Fruit fly (Drosophila melanogaster) whole organism, prepupa: ENCODE data around the gene CG31533.

Experiments
- Blimp-1 ChIP-seq: fragments of 200-800 bp; sonication (Bioruptor generic); optimal IDR thresholded peaks from 3 replicates; lab custom pipeline; 2017; ENCODE audit warnings: missing biosample characterization, missing genetic modification characterization, mild to moderate bottlenecking, moderate library complexity, missing genetic modification reagents
- CG10631 ChIP-seq: fragments of 200-800 bp; sonication (Bioruptor generic); optimal IDR thresholded peaks from 2 replicates; lab custom pipeline; 2016; ENCODE audit warnings: missing biosample characterization, missing genetic modification characterization
- CG10669 ChIP-seq: fragments of 200-800 bp; sonication (Bioruptor generic); optimal IDR thresholded peaks from 3 replicates; lab custom pipeline; 2018; ENCODE audit warnings: missing biosample characterization, mild to moderate bottlenecking, missing genetic modification characterization, moderate library complexity
- CG11294 ChIP-seq: fragments of 200-800 bp; sonication (Bioruptor generic); IDR thresholded peaks from 2 replicates; pipeline ENCODE4 v1.3.6; 2022; ENCODE audit warnings: missing biosample characterization, missing genetic modification characterization
- CG11902 ChIP-seq: fragments of 200-800 bp; sonication (Bioruptor generic); optimal IDR thresholded peaks from 3 replicates; lab custom pipeline; 2016; ENCODE audit warnings: missing biosample characterization, missing genetic modification characterization
- CG1621 ChIP-seq: fragments of 200-800 bp; sonication (Bioruptor generic); optimal IDR thresholded peaks from 3 replicates; lab custom pipeline; 2018; ENCODE audit warnings: missing biosample characterization, mild to moderate bottlenecking, missing genetic modification characterization
- CG31627 ChIP-seq: fragments of 200-800 bp; sonication (Bioruptor generic); optimal IDR thresholded peaks from 3 replicates; lab custom pipeline; 2016; ENCODE audit warnings: missing biosample characterization, missing genetic modification characterization
- CG32006 ChIP-seq: fragments of 200-800 bp; sonication (Bioruptor generic); optimal IDR thresholded peaks from 3 replicates; lab custom pipeline; 2017; ENCODE audit warnings: missing biosample characterization, mild to moderate bottlenecking, missing genetic modification characterization
- CG34406 ChIP-seq: fragments of 200-800 bp; sonication (Bioruptor generic); optimal IDR thresholded peaks from 3 replicates; lab custom pipeline; 2016; ENCODE audit warnings: missing biosample characterization, missing genetic modification characterization
- CG6163 ChIP-seq: fragments of 200-800 bp; sonication (Bioruptor generic); IDR thresholded peaks from 3 replicates; pipeline ENCODE4 v1.3.6; 2022; ENCODE audit warnings: missing biosample characterization, missing genetic modification characterization
- CG6276 ChIP-seq: fragments of 200-800 bp; sonication (Bioruptor generic); optimal IDR thresholded peaks from 2 replicates; lab custom pipeline; 2017; ENCODE audit warnings: missing biosample characterization, mild to moderate bottlenecking, missing genetic modification characterization
- CG6792 ChIP-seq: fragments of 200-800 bp; sonication (Bioruptor generic); optimal IDR thresholded peaks from 3 replicates; lab custom pipeline; 2016; ENCODE audit warnings: missing biosample characterization, missing genetic modification characterization
- CG6808 ChIP-seq: fragments of 200-800 bp; sonication (Bioruptor generic); optimal IDR thresholded peaks from 3 replicates; lab custom pipeline; 2017; ENCODE audit warnings: missing biosample characterization, missing genetic modification characterization, mild to moderate bottlenecking, moderate library complexity, missing genetic modification reagents
- CG6854 ChIP-seq: fragments of 200-800 bp; sonication (Bioruptor generic); optimal IDR thresholded peaks from 2 replicates; lab custom pipeline; 2017; ENCODE audit warnings: missing biosample characterization, mild to moderate bottlenecking, missing genetic modification characterization
- CG7368 ChIP-seq: fragments of 200-800 bp; sonication (Bioruptor generic); optimal IDR thresholded peaks from 3 replicates; lab custom pipeline; 2016; ENCODE audit warnings: missing biosample characterization, missing genetic modification characterization
- CG8319 ChIP-seq: fragments of 200-800 bp; sonication (Bioruptor generic); optimal IDR thresholded peaks from 3 replicates; lab custom pipeline; 2016; ENCODE audit warnings: missing biosample characterization, missing genetic modification characterization
- CG8632 ChIP-seq: fragments of 200-800 bp; sonication (Bioruptor generic); optimal IDR thresholded peaks from 3 replicates; lab custom pipeline; 2016; ENCODE audit warnings: missing biosample characterization, missing genetic modification characterization
- CG9139 ChIP-seq: fragments of 200-800 bp; sonication (Bioruptor generic); optimal IDR thresholded peaks from 3 replicates; lab custom pipeline; 2017; ENCODE audit warnings: missing biosample characterization, mild to moderate bottlenecking, missing genetic modification characterization
- Eip75B ChIP-seq: fragments of 200-800 bp; sonication (Bioruptor generic); optimal IDR thresholded peaks from 3 replicates; lab custom pipeline; 2016; ENCODE audit warnings: missing biosample characterization, missing genetic modification characterization
- Eip78C ChIP-seq: fragments of 200-800 bp; sonication (Bioruptor generic); peaks from one replicate; lab custom pipeline; 2016; ENCODE audit warnings: missing biosample characterization, missing genetic modification characterization
- Ets21C ChIP-seq: fragments of 200-800 bp; sonication (Bioruptor generic); optimal IDR thresholded peaks from 3 replicates; lab custom pipeline; 2016; ENCODE audit warnings: missing biosample characterization, missing genetic modification characterization
- Ets96B ChIP-seq: fragments of 200-800 bp; optimal IDR thresholded peaks from 2 replicates; lab custom pipeline; 2019; ENCODE audit warnings: missing biosample characterization, mild to moderate bottlenecking, missing genetic modification characterization, moderate library complexity
- Gug ChIP-seq: fragments of 200-800 bp; sonication (Bioruptor generic); IDR thresholded peaks from 2 replicates; pipeline ENCODE4 v1.3.6; 2022; ENCODE audit warnings: missing biosample characterization, missing genetic modification characterization
- Hr38 ChIP-seq: sonication (Bioruptor generic); optimal IDR thresholded peaks from 2 replicates; lab custom pipeline; 2016; ENCODE audit warnings: missing biosample characterization, missing genetic modification characterization
- Hr39 ChIP-seq: fragments of 200-800 bp; sonication (Bioruptor generic); optimal IDR thresholded peaks from 2 replicates; lab custom pipeline; 2016; ENCODE audit warnings: missing biosample characterization, missing genetic modification characterization
- Hr4 ChIP-seq: fragments of 200-800 bp; sonication (Bioruptor generic); optimal IDR thresholded peaks from 3 replicates; lab custom pipeline; 2016; ENCODE audit warnings: missing biosample characterization, missing genetic modification characterization
- Met ChIP-seq: fragments of 200-800 bp; sonication (Bioruptor generic); optimal IDR thresholded peaks from 3 replicates; lab custom pipeline; 2016; ENCODE audit warnings: missing biosample characterization, missing genetic modification characterization
- OdsH ChIP-seq: fragments of 200-800 bp; sonication (Bioruptor generic); optimal IDR thresholded peaks from 3 replicates; lab custom pipeline; 2016; ENCODE audit warnings: missing biosample characterization, missing genetic modification characterization
- Sox14 ChIP-seq: fragments of 200-800 bp; sonication (Bioruptor generic); optimal IDR thresholded peaks from 3 replicates; lab custom pipeline; 2016; ENCODE audit warnings: missing biosample characterization, missing genetic modification characterization
- Sox15 ChIP-seq: fragments of 200-800 bp; sonication (Bioruptor generic); optimal IDR thresholded peaks from 3 replicates; lab custom pipeline; 2016; ENCODE audit warnings: missing biosample characterization, missing genetic modification characterization
- achi ChIP-seq: fragments of 200-800 bp; sonication (Bioruptor generic); optimal IDR thresholded peaks from 3 replicates; lab custom pipeline; 2016; ENCODE audit warnings: missing biosample characterization, missing genetic modification characterization
- cyc ChIP-seq: fragments of 200-800 bp; sonication (Bioruptor generic); optimal IDR thresholded peaks from 3 replicates; lab custom pipeline; 2016; ENCODE audit warnings: missing biosample characterization, missing genetic modification characterization
- dsx ChIP-seq: fragments of 200-800 bp; optimal IDR thresholded peaks from 3 replicates; lab custom pipeline; 2019; ENCODE audit warnings: missing biosample characterization, mild to moderate bottlenecking, missing genetic modification characterization, moderate library complexity; ENCODE audit not compliant: poor library complexity, severe bottlenecking
- eg ChIP-seq: fragments of 200-800 bp; sonication (Bioruptor generic); IDR thresholded peaks from 3 replicates; pipeline ENCODE4 v1.3.6; 2022; ENCODE audit warnings: missing biosample characterization, missing genetic modification characterization
- fd59A ChIP-seq: fragments of 200-800 bp; sonication (Bioruptor generic); optimal IDR thresholded peaks from 2 replicates; lab custom pipeline; 2017; ENCODE audit warnings: missing biosample characterization, mild to moderate bottlenecking, missing genetic modification characterization, missing genetic modification reagents
- fd85E ChIP-seq: fragments of 200-800 bp; sonication (Bioruptor generic); optimal IDR thresholded peaks from 3 replicates; lab custom pipeline; 2016; ENCODE audit warnings: missing biosample characterization, missing genetic modification characterization
- fkh ChIP-seq: fragments of 200-800 bp; sonication (Bioruptor generic); optimal IDR thresholded peaks from 3 replicates; lab custom pipeline; 2017; ENCODE audit warnings: missing biosample characterization, mild to moderate bottlenecking, missing genetic modification characterization, moderate library complexity
- lz ChIP-seq: fragments of 200-800 bp; sonication (Bioruptor generic); optimal IDR thresholded peaks from 3 replicates; lab custom pipeline; 2016; ENCODE audit warnings: missing biosample characterization, missing genetic modification characterization
- net ChIP-seq: fragments of 200-800 bp; sonication (Bioruptor generic); optimal IDR thresholded peaks from 3 replicates; lab custom pipeline; 2016; ENCODE audit warnings: missing biosample characterization, missing genetic modification characterization
- spab ChIP-seq: fragments of 200-800 bp; sonication (Bioruptor generic); optimal IDR thresholded peaks from 2 replicates; lab custom pipeline; 2017; ENCODE audit warnings: missing biosample characterization, mild to moderate bottlenecking, missing genetic modification characterization, missing genetic modification reagents
- svp ChIP-seq: fragments of 200-800 bp; sonication (Bioruptor generic); peaks from one replicate; lab custom pipeline; 2016; ENCODE audit warnings: missing biosample characterization, missing genetic modification characterization
- topi ChIP-seq: fragments of 200-800 bp; sonication (Bioruptor generic); optimal IDR thresholded peaks from 3 replicates; lab custom pipeline; 2016; ENCODE audit warnings: missing biosample characterization, missing genetic modification characterization

Gene CG31533

DNA sequence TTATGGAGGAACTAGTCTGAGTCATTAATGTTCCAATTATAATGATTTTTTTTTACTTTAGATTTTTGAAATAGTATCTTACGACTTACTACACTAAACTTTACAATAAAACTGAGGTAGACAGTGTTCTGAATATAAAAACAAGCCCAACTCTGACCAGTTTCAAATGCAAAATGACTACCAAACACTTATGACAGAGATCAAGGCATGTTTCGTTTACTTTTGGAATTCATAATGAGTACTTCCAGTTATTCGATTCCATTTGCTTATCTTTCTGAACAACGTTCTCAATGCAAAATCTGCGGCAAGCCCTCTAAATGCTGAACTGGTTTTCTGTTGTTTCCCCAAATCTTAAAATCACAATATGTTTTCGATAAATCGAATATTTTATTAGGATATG, 5.4 kb downstream of the CG31533 start, which contains the start of gene CG14355:
Gene CG14355 (minus strand): TSS at position 101 of the 400 bp plus-strand sequence.
- no peak for TF ChIP-seq spab (GFP tag; lab: Kevin White, UChicago)
- TF ChIP-seq Sox14 (GFP tag; lab: Kevin White, UChicago) = no peak
- no peak for TF ChIP-seq Gug (GFP tag; lab: Robert Waterston, UW)
- no peak for TF ChIP-seq CG6792 (GFP tag; lab: Kevin White, UChicago)
- no peak for TF ChIP-seq CG10631 (GFP tag; lab: Kevin White, UChicago)
- TF ChIP-seq CG1621 = no peak
- TF ChIP-seq Hr38 (GFP tag; lab: Kevin White, UChicago) = no peak
- no peak for TF ChIP-seq CG9139 (GFP tag; lab: Kevin White, UChicago)
- no peak for TF ChIP-seq CG6163
- TF ChIP-seq svp (GFP tag; lab: Kevin White, UChicago) = no peak
- TF ChIP-seq cyc (GFP tag; lab: Kevin White, UChicago) = no peak
- no peak for TF ChIP-seq CG11294 (GFP tag; lab: Robert Waterston, UW)
- no peak for TF ChIP-seq CG6808 (GFP tag; lab: Kevin White, UChicago)
- TF ChIP-seq fkh (GFP tag; lab: Kevin White, UChicago) = no peak
- no peak for TF ChIP-seq Hr39
- TF ChIP-seq CG8632 = no peak
- no peak for TF ChIP-seq CG6276 (GFP tag; lab: Kevin White, UChicago)
- TF ChIP-seq CG8319 = no peak
- no peak for TF ChIP-seq CG11902 (GFP tag; lab: Kevin White, UChicago)

DNA sequence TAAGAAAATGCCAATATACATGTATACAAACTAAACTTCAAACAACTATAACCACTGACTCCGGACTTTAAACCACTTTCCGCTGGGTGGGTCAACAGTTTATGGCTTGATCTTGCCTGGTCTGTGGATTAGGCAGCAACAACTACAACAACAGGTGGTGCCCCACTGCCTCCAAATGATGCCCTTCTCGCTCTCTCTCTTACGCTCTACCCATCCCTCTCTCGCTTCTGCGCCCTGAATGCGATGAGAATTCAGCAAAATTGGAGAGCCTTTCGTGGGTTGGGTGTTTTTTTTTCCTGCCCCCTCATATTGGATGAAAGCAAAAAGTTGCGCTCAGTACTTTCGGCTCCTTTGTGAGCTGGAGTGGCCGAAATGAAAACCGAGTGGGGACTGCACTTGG, 16.3 kb downstream of the CG31533 start:
- TF ChIP-seq CG9139 (GFP tag; lab: Kevin White, UChicago) = no peak
- TF ChIP-seq Sox15 (GFP tag; lab: Kevin White, UChicago) = no peak
- TF ChIP-seq eg (GFP tag; lab: Robert Waterston, UW) = no peak
- no peak for TF ChIP-seq cyc (GFP tag; lab: Kevin White, UChicago)
- TF ChIP-seq Gug (GFP tag; lab: Robert Waterston, UW) = no peak
- no peak for TF ChIP-seq net (GFP tag; lab: Kevin White, UChicago)
- no peak for TF ChIP-seq fd59A (GFP tag; lab: Kevin White, UChicago)
- no peak for TF ChIP-seq OdsH
- no peak for TF ChIP-seq Ets21C (GFP tag; lab: Kevin White, UChicago)
- TF ChIP-seq Eip75B (GFP tag; lab: Kevin White, UChicago) = no peak
- TF ChIP-seq CG11902 (GFP tag; lab: Kevin White, UChicago) = no peak
- TF ChIP-seq spab (GFP tag; lab: Kevin White, UChicago) = no peak
- TF ChIP-seq CG6808 (GFP tag; lab: Kevin White, UChicago) = no peak
- no peak for TF ChIP-seq CG10631 (GFP tag; lab: Kevin White, UChicago)
- TF ChIP-seq topi (GFP tag; lab: Kevin White, UChicago) = no peak
- no peak for TF ChIP-seq CG6276 (GFP tag; lab: Kevin White, UChicago)

DNA sequence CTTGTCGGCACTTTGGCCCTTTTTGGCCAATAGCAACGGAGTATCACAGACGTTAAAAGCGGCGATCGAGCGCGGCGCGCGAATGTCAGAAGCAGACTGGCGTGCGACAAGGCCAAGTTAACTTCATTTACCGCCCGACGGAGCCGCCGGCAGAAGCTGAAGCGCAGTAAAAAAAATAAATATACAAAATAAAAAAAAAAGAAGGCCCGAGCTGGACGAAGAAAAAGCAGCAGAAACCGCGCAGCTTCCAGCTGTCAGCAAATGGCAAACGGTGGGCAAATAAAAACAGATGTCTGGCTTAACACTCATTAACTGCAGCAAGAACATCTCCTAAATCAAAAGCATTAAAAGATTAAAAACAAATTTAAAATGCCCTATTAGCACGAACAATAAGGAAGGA, 25.3 kb downstream of the CG31533 start, which contains the start of gene CG14356:
Gene CG14356 (minus strand): TSS at position 101 of the 400 bp plus-strand sequence.
- no peak for TF ChIP-seq CG6163
- TF ChIP-seq fd59A (GFP tag; lab: Kevin White, UChicago) = no peak
- no peak for TF ChIP-seq CG31627 (GFP tag; lab: Kevin White, UChicago)
- peak; percentile 41 for TF ChIP-seq Eip78C

DNA sequence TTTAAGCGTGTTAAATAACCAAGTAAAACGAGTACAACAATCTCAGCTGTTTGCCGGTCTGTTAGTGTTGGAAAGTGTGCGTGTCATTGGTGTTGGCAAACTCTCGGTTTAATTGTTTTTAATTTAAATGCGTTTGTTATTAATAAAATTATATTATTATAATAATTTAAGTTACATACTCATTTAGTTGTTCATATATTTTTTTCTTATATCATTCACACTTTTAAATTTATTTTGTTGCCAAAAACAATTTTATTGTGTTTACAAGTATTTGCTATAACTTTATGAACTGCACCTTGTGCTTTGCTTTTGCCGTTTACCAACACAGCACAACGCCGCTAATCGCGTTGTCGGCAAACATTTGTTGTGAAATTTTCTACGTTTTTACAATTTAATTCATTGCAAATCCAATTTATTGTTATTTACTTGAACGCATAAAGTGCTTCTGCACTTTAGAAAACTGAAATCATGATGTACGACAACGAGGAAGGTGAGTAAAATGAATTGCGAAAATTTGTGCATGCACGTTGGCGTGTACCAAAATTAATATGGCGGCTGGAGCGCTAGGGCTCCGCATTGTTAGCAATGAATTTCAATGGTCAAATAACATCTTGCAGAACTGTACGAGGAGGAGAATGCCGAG, 31.6 kb downstream of the CG31533 start, which contains the start of the genes 140up and Polr2B:
Gene 140up (minus strand): TSS at position 70 of the 643 bp plus-strand sequence.
Gene Polr2B (plus strand): TSS at position 313 of the 643 bp plus-strand sequence.
- TF ChIP-seq Eip78C = peak; percentile 96
- TF ChIP-seq fd59A (GFP tag; lab: Kevin White, UChicago) = peak; percentile 71
- peak; percentile 88 for TF ChIP-seq CG11902 (GFP tag; lab: Kevin White, UChicago)
- peak; percentile 88 for TF ChIP-seq Ets96B (tag; lab: Kevin White, UChicago)
- TF ChIP-seq CG6854 (GFP tag; lab: Kevin White, UChicago) = peak; percentile 57
- no peak for TF ChIP-seq Hr38 (GFP tag; lab: Kevin White, UChicago)
- peak; percentile 92 for TF ChIP-seq CG32006 (GFP tag; lab: Kevin White, UChicago)
- TF ChIP-seq CG1621 = peak; percentile 51
- peak; percentile 88 for TF ChIP-seq CG7368 (GFP tag; lab: Kevin White, UChicago)
- peak; percentile 70 for TF ChIP-seq Blimp-1 (GFP tag; lab: Kevin White, UChicago)
- peak; percentile 89 for TF ChIP-seq cyc (GFP tag; lab: Kevin White, UChicago)
- TF ChIP-seq fd85E (GFP tag; lab: Kevin White, UChicago) = peak; percentile 59
- TF ChIP-seq Hr4 (GFP tag; lab: Kevin White, UChicago) = peak; percentile 78
- TF ChIP-seq CG10669 = peak; percentile 87
- peak; percentile 84; the same call in 1 of the 2 replicates for TF ChIP-seq CG11294 (GFP tag; lab: Robert Waterston, UW)
- TF ChIP-seq CG9139 (GFP tag; lab: Kevin White, UChicago) = no peak
- peak; percentile 90 for TF ChIP-seq CG31627 (GFP tag; lab: Kevin White, UChicago)
- peak; percentile 92 for TF ChIP-seq achi (GFP tag; lab: Kevin White, UChicago)
- peak; percentile 82 for TF ChIP-seq dsx (GFP tag; lab: Kevin White, UChicago)
- peak; percentile 87 for TF ChIP-seq lz (GFP tag; lab: Kevin White, UChicago)
- TF ChIP-seq Gug (GFP tag; lab: Robert Waterston, UW) = peak; percentile 84
- peak; percentile 92 for TF ChIP-seq CG34406 (GFP tag; lab: Kevin White, UChicago)
- peak; percentile 86 for TF ChIP-seq Met (GFP tag; lab: Kevin White, UChicago)
- peak; percentile 92 for TF ChIP-seq CG8632
